Worm (Caenorhabditis elegans): ENCODE results near the gene nmt-1.

DNA sequence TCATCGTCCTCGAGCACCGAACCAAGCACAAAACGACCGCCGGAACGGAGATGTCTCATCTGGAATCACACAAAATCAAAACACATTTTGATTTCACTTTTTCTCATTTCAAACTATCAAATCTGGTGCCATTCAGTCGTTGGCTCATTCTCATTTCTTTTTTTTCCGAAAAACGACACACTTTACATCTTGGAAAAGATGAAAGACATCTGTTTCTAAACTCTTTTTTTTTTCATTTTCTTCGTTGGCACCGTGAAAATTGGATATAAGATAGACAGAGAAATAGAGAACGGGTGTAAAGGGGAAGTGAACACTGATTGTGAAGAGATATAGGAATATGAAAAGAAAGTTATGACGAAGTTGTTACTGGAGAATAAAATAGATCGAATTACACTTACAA is 39.7 kb upstream of the nmt-1 start:
- TF ChIP-seq nhr-237 (tag; optimal IDR thresholded peaks at IDR 0.05) (no peak), nhr-12 (tag; optimal IDR thresholded peaks at IDR 0.05) (no peak), pha-4 (tag; optimal IDR thresholded peaks at IDR 0.05) (no peak), nhr-76 (tag; optimal IDR thresholded peaks at IDR 0.05) (no peak), nhr-28 (tag; optimal IDR thresholded peaks at IDR 0.05) (no peak), mep-1 (tag; optimal IDR thresholded peaks at IDR 0.05) (no peak), sem-2 (GFP tag; optimal IDR thresholded peaks at IDR 0.05) (no peak), bed-3 (GFP tag; optimal IDR thresholded peaks at IDR 0.05) (no peak), elt-1 (tag; optimal IDR thresholded peaks at IDR 0.05; ENCODE audit: borderline replicate concordance, insufficient read depth) (no peak), mab-5 (tag; optimal IDR thresholded peaks at IDR 0.05) (no peak), ztf-11 (tag; optimal IDR thresholded peaks at IDR 0.05) (no peak), ceh-39 (tag; optimal IDR thresholded peaks at IDR 0.05) (no peak), unc-39 (tag; optimal IDR thresholded peaks at IDR 0.05) (no peak)
